Worm (Caenorhabditis elegans) whole organism, L4 larva: ENCODE measurements around the gene F56A8.3.

ENCODE experiments used
- F10B5.3 ChIP-seq: sonication (generic microtip); optimal IDR thresholded peaks from 2 replicates; lab custom pipeline; 2016; ENCODE audit warnings: mild to moderate bottlenecking, missing genetic modification characterization, missing compliant biosample characterization
- F44E2.7 ChIP-seq: fragments of 200-800 bp; sonication (Bioruptor generic); IDR thresholded peaks from 2 replicates; pipeline ENCODE4 v2.1.2; 2022; ENCODE audit warnings: missing genetic modification characterization, missing compliant biosample characterization
- F49E8.2 ChIP-seq: sonication (generic microtip); optimal IDR thresholded peaks from 2 replicates; lab custom pipeline; 2016; ENCODE audit warnings: missing compliant biosample characterization, mild to moderate bottlenecking, missing genetic modification characterization, borderline replicate concordance
- R02D3.7 ChIP-seq: fragments of 150-350 bp; sonication (generic microtip); optimal IDR thresholded peaks from 3 replicates; lab custom pipeline; 2014; ENCODE audit warnings: missing biosample characterization, missing genetic modification characterization
- T26A8.4 ChIP-seq: fragments of 200-800 bp; sonication (Bioruptor generic); IDR thresholded peaks from 2 replicates; pipeline ENCODE4 v1.3.6; 2022; ENCODE audit warnings: missing genetic modification characterization, missing compliant biosample characterization
- aly-2 ChIP-seq: sonication (generic microtip); optimal IDR thresholded peaks from 2 replicates; lab custom pipeline; 2018; ENCODE audit warnings: missing biosample characterization, missing genetic modification characterization
- ama-1 ChIP-seq: fragments of 150-350 bp; optimal IDR thresholded peaks from 2 replicates; lab custom pipeline; 2014; ENCODE audit warnings: inconsistent platforms, mixed read lengths
- arid-1 ChIP-seq: fragments of 200-800 bp; sonication (Bioruptor generic); conservative IDR thresholded peaks from 2 replicates; pipeline ENCODE4 v1.3.6; 2022; ENCODE audit warnings: missing genetic modification reagents, missing genetic modification characterization, missing compliant biosample characterization
- ceh-20 ChIP-seq: fragments of 200-800 bp; sonication (Bioruptor generic); IDR thresholded peaks from 2 replicates; pipeline ENCODE4 v1.3.6; 2022; ENCODE audit warnings: missing genetic modification reagents, missing genetic modification characterization, missing compliant biosample characterization
- ceh-62 ChIP-seq: sonication (generic microtip); optimal IDR thresholded peaks from 2 replicates; lab custom pipeline; 2017; ENCODE audit warnings: missing biosample characterization, missing genetic modification characterization
- ceh-82 ChIP-seq: sonication (generic microtip); optimal IDR thresholded peaks from 2 replicates; lab custom pipeline; 2017; ENCODE audit warnings: missing biosample characterization, missing genetic modification characterization
- ctbp-1 ChIP-seq: fragments of 200-800 bp; sonication (Bioruptor generic); IDR thresholded peaks from 2 replicates; pipeline ENCODE4 v1.3.6; 2022; ENCODE audit warnings: missing genetic modification reagents, missing genetic modification characterization, missing compliant biosample characterization
- daf-16 ChIP-seq, 3 experiments: sonication (generic microtip); optimal IDR thresholded peaks; 2 replicates each; lab custom pipeline; 2016 to 2017; ENCODE audit warnings: missing genetic modification characterization in 3 of 3, missing genetic modification reagents in 3 of 3, mild to moderate bottlenecking in 2 of 3, missing compliant biosample characterization in 2 of 3, missing biosample characterization in 1 of 3, moderate library complexity in 1 of 3
- daf-8 ChIP-seq: fragments of 200-800 bp; sonication (Bioruptor generic); IDR thresholded peaks from 2 replicates; pipeline ENCODE4 v1.3.6; 2022; ENCODE audit warnings: missing genetic modification characterization, missing compliant biosample characterization
- dmd-6 ChIP-seq: fragments of 200-800 bp; sonication (Bioruptor generic); IDR thresholded peaks from 2 replicates; pipeline ENCODE4 v1.3.6; 2022; ENCODE audit warnings: missing genetic modification reagents, missing genetic modification characterization, missing compliant biosample characterization
- dmd-8 ChIP-seq: fragments of 200-800 bp; sonication (Bioruptor generic); IDR thresholded peaks from 2 replicates; pipeline ENCODE4 v1.3.6; 2022; ENCODE audit warnings: missing genetic modification characterization, missing compliant biosample characterization
- dmd-9 ChIP-seq: fragments of 200-800 bp; sonication (Bioruptor generic); IDR thresholded peaks from 2 replicates; pipeline ENCODE4 v1.3.6; 2022; ENCODE audit warnings: missing genetic modification reagents, missing genetic modification characterization, missing compliant biosample characterization
- duxl-1 ChIP-seq: sonication (generic microtip); optimal IDR thresholded peaks from 2 replicates; lab custom pipeline; 2016; ENCODE audit warnings: mild to moderate bottlenecking, missing genetic modification characterization, moderate library complexity, missing compliant biosample characterization; ENCODE audit not compliant: poor library complexity
- egl-43 ChIP-seq: fragments of 200-800 bp; sonication (Bioruptor generic); IDR thresholded peaks from 2 replicates; pipeline ENCODE4 v1.3.6; 2022; ENCODE audit warnings: missing genetic modification reagents, missing genetic modification characterization, missing compliant biosample characterization
- fos-1 ChIP-seq: fragments of 150-350 bp; optimal IDR thresholded peaks from 2 replicates; lab custom pipeline; 2014; ENCODE audit warnings: missing biosample characterization, missing genetic modification characterization
- gei-8 ChIP-seq: fragments of 200-800 bp; sonication (Bioruptor generic); optimal IDR thresholded peaks from 2 replicates; lab custom pipeline; 2018; ENCODE audit warnings: mild to moderate bottlenecking, missing genetic modification characterization, missing compliant biosample characterization
- hmg-1.1 ChIP-seq: fragments of 200-800 bp; sonication (Bioruptor generic); IDR thresholded peaks from 2 replicates; pipeline ENCODE4 v1.3.6; 2022; ENCODE audit warnings: missing genetic modification reagents, missing genetic modification characterization, missing compliant biosample characterization
- jun-1 ChIP-seq: fragments of 150-350 bp; optimal IDR thresholded peaks from 2 replicates; lab custom pipeline; 2014; ENCODE audit warnings: missing biosample characterization, missing genetic modification reagents, missing genetic modification characterization
- lim-7 ChIP-seq: fragments of 200-800 bp; sonication (Bioruptor generic); IDR thresholded peaks from 2 replicates; pipeline ENCODE4 v1.3.6; 2022; ENCODE audit warnings: missing genetic modification characterization, missing compliant biosample characterization
- lin-1 ChIP-seq: fragments of 200-800 bp; sonication (Bioruptor generic); IDR thresholded peaks from 2 replicates; pipeline ENCODE4 v1.3.6; 2022; ENCODE audit warnings: missing genetic modification reagents, missing genetic modification characterization, missing compliant biosample characterization
- lin-13 ChIP-seq: fragments of 150-350 bp; optimal IDR thresholded peaks from 2 replicates; lab custom pipeline; 2014; ENCODE audit warnings: missing biosample characterization, missing genetic modification reagents, missing genetic modification characterization
- lin-38 ChIP-seq: fragments of 200-800 bp; sonication (Bioruptor generic); IDR thresholded peaks from 2 replicates; pipeline ENCODE4 v1.3.6; 2022; ENCODE audit warnings: missing genetic modification reagents, missing genetic modification characterization, missing compliant biosample characterization
- lin-39 ChIP-seq: fragments of 150-350 bp; optimal IDR thresholded peaks from 2 replicates; lab custom pipeline; 2014; ENCODE audit warnings: missing biosample characterization, missing genetic modification reagents, missing genetic modification characterization
- lsy-2 ChIP-seq, 2 experiments: fragments of 150-350 bp in 1 of 2; sonication (generic microtip) in 1 of 2; optimal IDR thresholded peaks; 2 replicates each; lab custom pipeline; 2014 to 2017; ENCODE audit warnings: missing biosample characterization in 2 of 2, missing genetic modification characterization in 2 of 2
- madf-5 ChIP-seq, 2 experiments: fragments of 200-800 bp; sonication (Bioruptor generic); IDR thresholded peaks; 2 replicates each; pipeline ENCODE4 v1.3.6; 2022; ENCODE audit warnings: missing compliant biosample characterization in 2 of 2, missing genetic modification characterization in 2 of 2
- mes-2 ChIP-seq: sonication (generic microtip); optimal IDR thresholded peaks from 2 replicates; lab custom pipeline; 2016; ENCODE audit warnings: missing genotype, mild to moderate bottlenecking, missing genetic modification characterization, missing compliant biosample characterization; ENCODE audit not compliant: poor library complexity, severe bottlenecking
- nhr-102 ChIP-seq: sonication (generic microtip); optimal IDR thresholded peaks from 2 replicates; lab custom pipeline; 2016; ENCODE audit warnings: mild to moderate bottlenecking, missing genetic modification characterization, moderate library complexity, missing compliant biosample characterization
- nhr-111 ChIP-seq: fragments of 200-800 bp; sonication (Bioruptor generic); optimal IDR thresholded peaks from 2 replicates; lab custom pipeline; 2018; ENCODE audit warnings: mild to moderate bottlenecking, missing genetic modification characterization, missing compliant biosample characterization
- nhr-25 ChIP-seq: sonication (generic microtip); optimal IDR thresholded peaks from 2 replicates; lab custom pipeline; 2017; ENCODE audit warnings: missing genetic modification characterization, mild to moderate bottlenecking, missing compliant biosample characterization, antibody characterized with exemption, moderate library complexity, borderline replicate concordance; ENCODE audit not compliant: insufficient read depth
- nhr-28 ChIP-seq: fragments of 150-350 bp; optimal IDR thresholded peaks from 2 replicates; lab custom pipeline; 2014; ENCODE audit warnings: missing biosample characterization, missing genetic modification characterization
- nhr-41 ChIP-seq: fragments of 200-800 bp; sonication (Bioruptor generic); IDR thresholded peaks from 2 replicates; pipeline ENCODE4 v1.3.6; 2022; ENCODE audit warnings: missing genetic modification reagents, missing genetic modification characterization, missing compliant biosample characterization
- nhr-6 ChIP-seq: fragments of 150-350 bp; optimal IDR thresholded peaks from 2 replicates; lab custom pipeline; 2014; ENCODE audit warnings: missing biosample characterization, missing genetic modification characterization
- php-3 ChIP-seq: fragments of 200-800 bp; sonication (Bioruptor generic); IDR thresholded peaks from 2 replicates; pipeline ENCODE4 v1.3.6; 2022; ENCODE audit warnings: missing genetic modification reagents, missing genetic modification characterization, missing compliant biosample characterization
- saeg-2 ChIP-seq: fragments of 200-800 bp; sonication (Bioruptor generic); IDR thresholded peaks from 2 replicates; pipeline ENCODE4 v1.3.6; 2022; ENCODE audit warnings: missing genetic modification reagents, missing genetic modification characterization, missing compliant biosample characterization
- sdz-12 ChIP-seq: fragments of 200-800 bp; sonication (Bioruptor generic); optimal IDR thresholded peaks from 2 replicates; lab custom pipeline; 2018; ENCODE audit warnings: mild to moderate bottlenecking, missing genetic modification characterization, missing compliant biosample characterization
- set-16 ChIP-seq: fragments of 200-800 bp; sonication (Bioruptor generic); IDR thresholded peaks from 2 replicates; pipeline ENCODE4 v1.3.6; 2022; ENCODE audit warnings: missing genetic modification reagents, missing genetic modification characterization, missing compliant biosample characterization
- snpc-1.2 ChIP-seq: fragments of 200-800 bp; sonication (Bioruptor generic); IDR thresholded peaks from 2 replicates; pipeline ENCODE4 v1.3.6; 2022; ENCODE audit warnings: missing genetic modification reagents, missing genetic modification characterization, missing compliant biosample characterization
- spr-1 ChIP-seq: sonication (generic microtip); optimal IDR thresholded peaks from 2 replicates; lab custom pipeline; 2016; ENCODE audit warnings: mild to moderate bottlenecking, missing genetic modification characterization, missing compliant biosample characterization
- spr-3 ChIP-seq: fragments of 200-800 bp; sonication (Bioruptor generic); optimal IDR thresholded peaks from 2 replicates; lab custom pipeline; 2018; ENCODE audit warnings: mild to moderate bottlenecking, missing genetic modification characterization, missing compliant biosample characterization
- tra-1 ChIP-seq: fragments of 200-800 bp; sonication (Bioruptor generic); IDR thresholded peaks from 2 replicates; pipeline ENCODE4 v1.3.6; 2022; ENCODE audit warnings: missing genetic modification reagents, missing genetic modification characterization, missing compliant biosample characterization
- unc-39 ChIP-seq: sonication (generic microtip); optimal IDR thresholded peaks from 2 replicates; lab custom pipeline; 2017; ENCODE audit warnings: missing biosample characterization, missing genetic modification characterization
- unc-62 ChIP-seq, 3 experiments: fragments of 150-350 bp in 1 of 3; sonication (generic microtip); optimal IDR thresholded peaks in 2 of 3; peaks in 1 of 3; 1 replicate in 1 of 3; 2 replicates in 2 of 3; lab custom pipeline; 2014 to 2017; ENCODE audit warnings: missing biosample characterization in 3 of 3, missing genetic modification characterization in 3 of 3, missing genetic modification reagents in 3 of 3, missing genotype in 1 of 3
- vab-7 ChIP-seq: fragments of 200-800 bp; sonication (Bioruptor generic); IDR thresholded peaks from 2 replicates; pipeline ENCODE4 v1.3.6; 2022; ENCODE audit warnings: missing genetic modification reagents, missing genetic modification characterization, missing compliant biosample characterization
- zag-1 ChIP-seq: fragments of 150-350 bp; optimal IDR thresholded peaks from 2 replicates; lab custom pipeline; 2014; ENCODE audit warnings: missing biosample characterization, missing genetic modification characterization
- zip-2 ChIP-seq: fragments of 150-350 bp; optimal IDR thresholded peaks from 2 replicates; lab custom pipeline; 2014; ENCODE audit warnings: missing biosample characterization, missing genetic modification characterization

Gene F56A8.3

DNA sequence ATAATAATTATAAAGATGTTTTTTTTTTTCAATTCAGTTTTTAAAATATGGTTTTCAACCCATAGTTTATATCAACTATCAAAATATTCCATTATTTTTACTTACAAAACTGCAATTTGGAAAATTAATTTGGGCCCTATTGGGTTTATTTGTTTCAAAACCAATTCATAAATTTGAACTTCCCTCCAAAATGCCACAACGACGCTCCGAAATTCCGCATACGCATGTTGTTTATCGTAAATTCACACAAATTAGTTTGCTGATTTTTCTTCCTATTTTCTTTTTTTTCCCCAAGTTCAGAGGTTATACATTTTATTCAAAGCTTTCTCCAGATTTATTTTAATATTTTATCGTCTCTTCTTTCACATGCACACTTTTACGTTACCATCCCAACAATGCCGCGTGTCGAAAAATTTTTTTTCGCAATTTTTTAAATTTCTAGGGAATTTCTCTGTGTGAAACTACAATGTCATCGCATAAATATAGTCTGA is at the start of gene F56A8.3 (continued):
- TF ChIP-seq arid-1 (GFP tag; lab: Robert Waterston, UW) (no peak), R02D3.7 (tag; lab: Kevin White, UChicago) (peak; percentile 86), lin-1 (GFP tag; lab: Robert Waterston, UW) (no peak), egl-43 (GFP tag; lab: Robert Waterston, UW) (no peak), spr-3 (GFP tag; lab: Kevin White, UChicago) (no peak), aly-2 (no peak), unc-62 (GFP tag; optimal IDR thresholded peaks at IDR 0.05 in 1 of 2; lab: Kevin White, UChicago) (no peak), unc-62 (tag; optimal IDR thresholded peaks at IDR 0.05; lab: Kevin White, UChicago) (no peak), set-16 (GFP tag; lab: Robert Waterston, UW) (no peak), saeg-2 (no peak), dmd-8 (GFP tag; lab: Robert Waterston, UW) (no peak), madf-5 (GFP tag; IDR thresholded peaks at IDR 0.05; lab: Robert Waterston, UW) (no peak), jun-1 (tag; lab: Kevin White, UChicago) (peak; percentile 4), daf-8 (no peak), dmd-9 (GFP tag; lab: Robert Waterston, UW) (no peak), gei-8 (GFP tag; lab: Kevin White, UChicago) (no peak), nhr-28 (peak; percentile 38), lin-38 (GFP tag; lab: Robert Waterston, UW) (no peak; the same call in 1 of the 2 replicates), ceh-62 (tag; lab: Kevin White, UChicago) (no peak), nhr-25 (tag; lab: Kevin White, UChicago) (peak; percentile 51), snpc-1.2 (no peak), tra-1 (GFP tag; lab: Robert Waterston, UW) (no peak), nhr-111 (no peak), vab-7 (no peak), F44E2.7 (GFP tag; lab: Robert Waterston, UW) (no peak), duxl-1 (tag; lab: Kevin White, UChicago) (no peak), nhr-41 (no peak), unc-39 (tag; lab: Kevin White, UChicago) (no peak), nhr-6 (tag; lab: Kevin White, UChicago) (peak; percentile 80), F49E8.2 (tag; lab: Kevin White, UChicago) (no peak), zag-1 (no peak), F10B5.3 (tag; lab: Kevin White, UChicago) (peak; percentile 36), spr-1 (tag; lab: Kevin White, UChicago) (no peak), daf-16 (GFP tag; optimal IDR thresholded peaks at IDR 0.05; lab: Kevin White, UChicago) (no peak), daf-16 (tag; optimal IDR thresholded peaks at IDR 0.05; lab: Kevin White, UChicago) (peak; percentile 21), dmd-6 (GFP tag; lab: Robert Waterston, UW) (peak; percentile 18; the same call in 1 of the 2 replicates), zip-2 (tag; lab: Kevin White, UChicago) (no peak), ceh-82 (tag; lab: Kevin White, UChicago) (no peak), nhr-102 (tag; lab: Kevin White, UChicago) (no peak), ceh-20 (GFP tag; lab: Robert Waterston, UW) (no peak), php-3 (GFP tag; lab: Robert Waterston, UW) (no peak), T26A8.4 (peak; percentile 16; the same call in 1 of the 2 replicates), lin-39 (tag; lab: Kevin White, UChicago) (no peak), lin-13 (peak; percentile 43), lsy-2 (tag; optimal IDR thresholded peaks at IDR 0.05; lab: Kevin White, UChicago) (peak; percentile 37 to 86), hmg-1.1 (GFP tag; lab: Robert Waterston, UW) (peak; percentile 45), mes-2 (peak; percentile 85), fos-1 (tag; lab: Kevin White, UChicago) (no peak), ctbp-1 (GFP tag; lab: Robert Waterston, UW) (0 out of 2 replicates have a peak, but pooled peaks have one; percentile 31), ama-1 (lab: Kevin White, UChicago) (no peak), sdz-12 (no peak), lim-7 (no peak)
